Fruit fly (Drosophila melanogaster) whole organism: ENCODE data around the gene Nrg.

Experiments used
- CG8478 ChIP-seq: fragments of >200 bp; optimal IDR thresholded peaks from 2 replicates; lab custom pipeline; 2018; ENCODE audit warnings: inconsistent platforms
- Dll ChIP-seq: fragments of >200 bp; optimal IDR thresholded peaks from 2 replicates; lab custom pipeline; 2017
- EcR ChIP-seq, 2 experiments: fragments of >200 bp; optimal IDR thresholded peaks; 2 replicates each; lab custom pipeline; 2017; ENCODE audit warnings: missing biosample characterization in 2 of 2, missing genetic modification characterization in 2 of 2, missing genetic modification reagents in 2 of 2
- pan ChIP-seq: fragments of >200 bp; optimal IDR thresholded peaks from 2 replicates; lab custom pipeline; 2017
- psq ChIP-seq: fragments of >200 bp; optimal IDR thresholded peaks from 2 replicates; lab custom pipeline; 2017
- usp ChIP-seq: fragments of >200 bp; optimal IDR thresholded peaks from 2 replicates; lab custom pipeline; 2017; ENCODE audit warnings: missing biosample characterization, missing genetic modification characterization, mixed read lengths

- TF ChIP-seq EcR (GFP tag; optimal IDR thresholded peaks at IDR 0.05; lab: Kevin White, UChicago) (no peak), pan (lab: Kevin White, UChicago) (no peak), psq (lab: Kevin White, UChicago) (no peak), CG8478 (lab: Kevin White, UChicago) (no peak), Dll (lab: Kevin White, UChicago) (no peak), usp (GFP tag; lab: Kevin White, UChicago) (no peak)
Measured at dm6 chrX:8492849-8493248, 24.3 kb upstream of the Nrg start.
